Worm (Caenorhabditis elegans) whole organism, L1 larva: ENCODE data around the gene jmjd-4.
A peak's percentile ranks its signal among the peaks of the same experiment; 100 is the strongest.

Source experiments
- C04F5.9 ChIP-seq: sonication (generic microtip); optimal IDR thresholded peaks from 2 replicates; lab custom pipeline; 2016; ENCODE audit warnings: missing genetic modification characterization, missing compliant biosample characterization
- C16A3.4 ChIP-seq: fragments of 150-350 bp; optimal IDR thresholded peaks from 2 replicates; lab custom pipeline; 2014; ENCODE audit warnings: missing biosample characterization, missing genetic modification characterization
- C34B4.2 ChIP-seq: sonication (generic microtip); optimal IDR thresholded peaks from 2 replicates; lab custom pipeline; 2017; ENCODE audit warnings: mild to moderate bottlenecking, missing genetic modification characterization, missing compliant biosample characterization
- Y116A8C.19 ChIP-seq: sonication (generic microtip); optimal IDR thresholded peaks from 2 replicates; lab custom pipeline; 2016; ENCODE audit warnings: missing compliant biosample characterization, missing genetic modification characterization, borderline replicate concordance
- aha-1 ChIP-seq: fragments of 150-350 bp; optimal IDR thresholded peaks from 2 replicates; lab custom pipeline; 2014; ENCODE audit warnings: missing biosample characterization, missing genetic modification characterization
- alr-1 ChIP-seq: fragments of 200-800 bp; sonication (Bioruptor generic); optimal IDR thresholded peaks from 2 replicates; lab custom pipeline; 2018; ENCODE audit warnings: borderline replicate concordance, mild to moderate bottlenecking, missing genetic modification characterization, missing compliant biosample characterization
- aly-2 ChIP-seq: fragments of 150-350 bp; optimal IDR thresholded peaks from 2 replicates; lab custom pipeline; 2014; ENCODE audit warnings: missing biosample characterization, missing genetic modification characterization
- ama-1 ChIP-seq: fragments of 150-350 bp; optimal IDR thresholded peaks from 2 replicates; lab custom pipeline; 2014
- ceh-63 ChIP-seq: fragments of 200-800 bp; sonication (Bioruptor generic); optimal IDR thresholded peaks from 2 replicates; lab custom pipeline; 2018; ENCODE audit warnings: mild to moderate bottlenecking, missing genetic modification characterization, missing compliant biosample characterization
- ceh-8 ChIP-seq: fragments of 200-800 bp; sonication (Bioruptor generic); optimal IDR thresholded peaks from 2 replicates; lab custom pipeline; 2018; ENCODE audit warnings: mild to moderate bottlenecking, missing genetic modification characterization, moderate library complexity, missing compliant biosample characterization
- ceh-82 ChIP-seq, 3 experiments: fragments of 150-350 bp in 1 of 3; sonication (generic microtip) in 2 of 3; optimal IDR thresholded peaks; 2 replicates each; lab custom pipeline; 2014 to 2017; ENCODE audit warnings: missing biosample characterization in 3 of 3, missing genetic modification characterization in 3 of 3
- ceh-88 ChIP-seq: fragments of 200-800 bp; sonication (Bioruptor generic); IDR thresholded peaks from 2 replicates; pipeline ENCODE4 v1.3.6; 2022; ENCODE audit warnings: missing genetic modification characterization, missing compliant biosample characterization
- ces-1 ChIP-seq: fragments of 150-350 bp; optimal IDR thresholded peaks from 2 replicates; lab custom pipeline; 2014; ENCODE audit warnings: missing biosample characterization, missing genetic modification reagents, missing genetic modification characterization
- efl-1 ChIP-seq, 4 experiments: fragments of 150-350 bp; optimal IDR thresholded peaks in 3 of 4; peaks in 1 of 4; 1 replicate in 1 of 4; 2 replicates in 3 of 4; lab custom pipeline; 2014; ENCODE audit warnings: missing biosample characterization in 2 of 4, missing genetic modification characterization in 2 of 4, missing genetic modification reagents in 2 of 4
- efl-3 ChIP-seq: fragments of 200-800 bp; sonication (Bioruptor generic); optimal IDR thresholded peaks from 2 replicates; lab custom pipeline; 2018; ENCODE audit warnings: mild to moderate bottlenecking, missing genetic modification characterization, missing compliant biosample characterization
- elt-3 ChIP-seq, 6 experiments: fragments of 150-350 bp in 1 of 6; sonication (generic microtip); optimal IDR thresholded peaks; 2 replicates each; lab custom pipeline; 2017 to 2018; ENCODE audit warnings: missing biosample characterization in 6 of 6, missing genetic modification characterization in 6 of 6, inconsistent platforms in 1 of 6
- fkh-10 ChIP-seq: sonication (generic microtip); optimal IDR thresholded peaks from 2 replicates; lab custom pipeline; 2017; ENCODE audit warnings: missing biosample characterization, missing genetic modification reagents, missing genetic modification characterization
- fkh-4 ChIP-seq: sonication (generic microtip); optimal IDR thresholded peaks from 2 replicates; lab custom pipeline; 2016; ENCODE audit warnings: missing compliant biosample characterization, missing genetic modification characterization, borderline replicate concordance
- fkh-8 ChIP-seq: sonication (generic microtip); optimal IDR thresholded peaks from 2 replicates; lab custom pipeline; 2016; ENCODE audit warnings: mild to moderate bottlenecking, missing genetic modification characterization, missing compliant biosample characterization
- hlh-17 ChIP-seq: fragments of 200-800 bp; sonication (Bioruptor generic); optimal IDR thresholded peaks from 2 replicates; lab custom pipeline; 2018; ENCODE audit warnings: missing genetic modification characterization, mild to moderate bottlenecking, missing compliant biosample characterization, moderate library complexity, borderline replicate concordance
- hlh-4 ChIP-seq: sonication (generic microtip); optimal IDR thresholded peaks from 2 replicates; lab custom pipeline; 2016; ENCODE audit warnings: mild to moderate bottlenecking, missing genetic modification characterization, missing compliant biosample characterization
- hpl-2 ChIP-seq: fragments of 150-350 bp; optimal IDR thresholded peaks from 2 replicates; lab custom pipeline; 2014; ENCODE audit warnings: missing biosample characterization, missing genetic modification reagents, missing genetic modification characterization
- isw-1 ChIP-seq: fragments of 200-800 bp; sonication (Bioruptor generic); IDR thresholded peaks from 2 replicates; pipeline ENCODE4 v1.3.6; 2022; ENCODE audit warnings: missing genetic modification characterization, missing compliant biosample characterization
- lin-13 ChIP-seq: fragments of 150-350 bp; optimal IDR thresholded peaks from 2 replicates; lab custom pipeline; 2014; ENCODE audit warnings: missing biosample characterization, missing genetic modification reagents, missing genetic modification characterization
- lin-15B ChIP-seq: fragments of 150-350 bp; sonication (generic microtip); optimal IDR thresholded peaks from 3 replicates; lab custom pipeline; 2014; ENCODE audit warnings: missing biosample characterization, missing genetic modification characterization
- lin-39 ChIP-seq: fragments of 150-350 bp; optimal IDR thresholded peaks from 2 replicates; lab custom pipeline; 2014; ENCODE audit warnings: missing biosample characterization, missing genetic modification reagents, missing genetic modification characterization
- lir-3 ChIP-seq: sonication (generic microtip); optimal IDR thresholded peaks from 2 replicates; lab custom pipeline; 2016; ENCODE audit warnings: mild to moderate bottlenecking, missing genetic modification characterization, moderate library complexity, missing compliant biosample characterization; ENCODE audit not compliant: poor library complexity
- lsy-2 ChIP-seq, 2 experiments: fragments of 150-350 bp; optimal IDR thresholded peaks; 2 replicates each; lab custom pipeline; 2014; ENCODE audit warnings: missing biosample characterization in 2 of 2, missing genetic modification characterization in 2 of 2
- mdl-1 ChIP-seq, 2 experiments: fragments of 150-350 bp; optimal IDR thresholded peaks; 2 replicates each; lab custom pipeline; 2014 to 2017; ENCODE audit warnings: missing biosample characterization in 2 of 2, missing genetic modification characterization in 2 of 2, inconsistent platforms in 1 of 2
- nhr-19 ChIP-seq: fragments of 200-800 bp; sonication (Bioruptor generic); conservative IDR thresholded peaks from 2 replicates; pipeline ENCODE4 v1.3.6; 2022; ENCODE audit warnings: missing genetic modification characterization, missing compliant biosample characterization
- nhr-20 ChIP-seq: sonication (generic microtip); optimal IDR thresholded peaks from 2 replicates; lab custom pipeline; 2016; ENCODE audit warnings: mild to moderate bottlenecking, missing genetic modification characterization, missing compliant biosample characterization
- nhr-28 ChIP-seq: fragments of 150-350 bp; optimal IDR thresholded peaks from 2 replicates; lab custom pipeline; 2014; ENCODE audit warnings: missing biosample characterization, missing genetic modification characterization
- nhr-47 ChIP-seq: sonication (generic microtip); optimal IDR thresholded peaks from 2 replicates; lab custom pipeline; 2016; ENCODE audit warnings: mild to moderate bottlenecking, missing genetic modification characterization, moderate library complexity, missing compliant biosample characterization
- nhr-71 ChIP-seq: sonication (generic microtip); optimal IDR thresholded peaks from 2 replicates; lab custom pipeline; 2016; ENCODE audit warnings: mild to moderate bottlenecking, missing genetic modification characterization, moderate library complexity, missing compliant biosample characterization
- nhr-76 ChIP-seq: sonication (generic microtip); optimal IDR thresholded peaks from 2 replicates; lab custom pipeline; 2017; ENCODE audit warnings: missing biosample characterization, missing genetic modification characterization
- nhr-77 ChIP-seq: fragments of 150-350 bp; optimal IDR thresholded peaks from 2 replicates; lab custom pipeline; 2014; ENCODE audit warnings: missing biosample characterization, missing genetic modification characterization
- nhr-84 ChIP-seq: sonication (generic microtip); optimal IDR thresholded peaks from 2 replicates; lab custom pipeline; 2017; ENCODE audit warnings: missing biosample characterization, missing genetic modification characterization
- nhr-85 ChIP-seq: sonication (generic microtip); peaks from one replicate; lab custom pipeline; 2016; ENCODE audit warnings: missing genetic modification characterization, inconsistent platforms, missing compliant biosample characterization
- nhr-90 ChIP-seq: sonication (generic microtip); optimal IDR thresholded peaks from 2 replicates; lab custom pipeline; 2016; ENCODE audit warnings: mild to moderate bottlenecking, missing genetic modification characterization, missing compliant biosample characterization; ENCODE audit not compliant: poor library complexity
- pag-3 ChIP-seq: sonication (generic microtip); optimal IDR thresholded peaks from 2 replicates; lab custom pipeline; 2017; ENCODE audit warnings: missing genetic modification characterization, mild to moderate bottlenecking, missing compliant biosample characterization, antibody characterized with exemption, borderline replicate concordance; ENCODE audit not compliant: insufficient read depth
- pax-3 ChIP-seq: fragments of 200-800 bp; sonication (Bioruptor generic); optimal IDR thresholded peaks from 2 replicates; lab custom pipeline; 2018; ENCODE audit warnings: mild to moderate bottlenecking, missing genetic modification characterization, moderate library complexity, missing compliant biosample characterization
- rnt-1 ChIP-seq: sonication (generic microtip); optimal IDR thresholded peaks from 2 replicates; lab custom pipeline; 2016; ENCODE audit warnings: mild to moderate bottlenecking, missing genetic modification characterization, moderate library complexity, missing compliant biosample characterization
- snpc-4 ChIP-seq: fragments of 150-350 bp; optimal IDR thresholded peaks from 2 replicates; lab custom pipeline; 2014; ENCODE audit warnings: missing biosample characterization, missing genetic modification characterization
- sup-37 ChIP-seq: fragments of 200-800 bp; sonication (Bioruptor generic); optimal IDR thresholded peaks from 2 replicates; lab custom pipeline; 2018; ENCODE audit warnings: mild to moderate bottlenecking, missing genetic modification characterization, missing compliant biosample characterization
- swsn-7 ChIP-seq: sonication (generic microtip); optimal IDR thresholded peaks from 2 replicates; lab custom pipeline; 2016; ENCODE audit warnings: missing genetic modification characterization, missing compliant biosample characterization
- unc-130 ChIP-seq: fragments of 150-350 bp; optimal IDR thresholded peaks from 2 replicates; lab custom pipeline; 2017; ENCODE audit warnings: missing biosample characterization, missing genetic modification characterization, inconsistent platforms
- unc-30 ChIP-seq: sonication (generic microtip); optimal IDR thresholded peaks from 2 replicates; lab custom pipeline; 2017; ENCODE audit warnings: missing biosample characterization, missing genetic modification characterization
- unc-62 ChIP-seq: fragments of 150-350 bp; optimal IDR thresholded peaks from 2 replicates; lab custom pipeline; 2014; ENCODE audit warnings: missing biosample characterization, missing genetic modification reagents, missing genetic modification characterization
- unc-98 ChIP-seq: fragments of 200-800 bp; sonication (Bioruptor generic); IDR thresholded peaks from 2 replicates; pipeline ENCODE4 v1.3.6; 2022; ENCODE audit warnings: missing genetic modification characterization, missing compliant biosample characterization
- zip-4 ChIP-seq: fragments of 200-800 bp; sonication (Bioruptor generic); optimal IDR thresholded peaks from 2 replicates; lab custom pipeline; 2018; ENCODE audit warnings: mild to moderate bottlenecking, missing genetic modification characterization, moderate library complexity, missing compliant biosample characterization
- ztf-4 ChIP-seq: fragments of 150-350 bp; optimal IDR thresholded peaks from 2 replicates; lab custom pipeline; 2014; ENCODE audit warnings: missing biosample characterization, missing genetic modification characterization

jmjd-4 gene

ce11 chrIII:10333961-10334542 is at the start of gene jmjd-4, which contains the start of gene mev-1:
TSS of gene jmjd-4 (minus strand) at chrIII:10334018.
TSS of gene mev-1 (plus strand) at chrIII:10334277.
- TF ChIP-seq nhr-28 (tag; lab: Kevin White, UChicago) (no peak), fkh-4 (peak; percentile 48), isw-1 (peak; percentile 78), lin-13 (GFP tag; lab: Kevin White, UChicago) (peak; percentile 79), unc-98 (GFP tag; lab: Robert Waterston, UW) (no peak; the same call in 1 of the 2 replicates), unc-130 (tag; lab: Kevin White, UChicago) (peak; percentile 29), fkh-8 (tag; lab: Kevin White, UChicago) (peak; percentile 78), lir-3 (tag; lab: Kevin White, UChicago) (peak; percentile 33), ceh-8 (peak; percentile 84), nhr-76 (tag; lab: Kevin White, UChicago) (no peak), nhr-71 (tag; lab: Kevin White, UChicago) (peak; percentile 93), alr-1 (tag; lab: Kevin White, UChicago) (no peak), nhr-19 (GFP tag; lab: Robert Waterston, UW) (peak; percentile 89), Y116A8C.19 (tag; lab: Kevin White, UChicago) (no peak), snpc-4 (tag; lab: Kevin White, UChicago) (peak; percentile 82), hlh-17 (GFP tag; lab: Kevin White, UChicago) (no peak), ceh-82 (tag; optimal IDR thresholded peaks at IDR 0.05; lab: Kevin White, UChicago) (peak; percentile 81 to 92 (median 91)), unc-62 (GFP tag; lab: Kevin White, UChicago) (no peak), ama-1 (lab: Kevin White, UChicago) (no peak), nhr-20 (peak; percentile 88), lsy-2 (tag; optimal IDR thresholded peaks at IDR 0.05; lab: Kevin White, UChicago) (peak; percentile 90 to 93), aly-2 (tag; lab: Kevin White, UChicago) (peak; percentile 51), lin-15B (tag; lab: Kevin White, UChicago) (peak; percentile 81), nhr-84 (no peak), hlh-4 (tag; lab: Kevin White, UChicago) (no peak), nhr-47 (tag; lab: Kevin White, UChicago) (peak; percentile 94), ceh-88 (GFP tag; lab: Robert Waterston, UW) (peak; percentile 45; the same call in 1 of the 2 replicates), C34B4.2 (tag; lab: Kevin White, UChicago) (no peak), pax-3 (peak; percentile 76), fkh-10 (GFP tag; lab: Kevin White, UChicago) (peak; percentile 10), ztf-4 (peak; percentile 38), efl-1 (optimal IDR thresholded peaks at IDR 0.05; lab: Kevin White, UChicago) (peak; percentile 87 to 89), efl-1 (GFP tag; optimal IDR thresholded peaks at IDR 0.05 in 1 of 2; lab: Kevin White, UChicago) (peak; percentile 84 to 99), nhr-77 (tag; lab: Kevin White, UChicago) (peak; percentile 48), rnt-1 (tag; lab: Kevin White, UChicago) (peak; percentile 96), elt-3 (tag; optimal IDR thresholded peaks at IDR 0.05; lab: Kevin White, UChicago) (peak in 2 of 6 experiments; percentile 73 to 76), zip-4 (peak; percentile 80), nhr-85 (tag; lab: Kevin White, UChicago) (peak; percentile 98), lin-39 (tag; lab: Kevin White, UChicago) (peak; percentile 89), C16A3.4 (tag; lab: Kevin White, UChicago) (peak; percentile 72), efl-3 (GFP tag; lab: Kevin White, UChicago) (no peak), ceh-63 (no peak), aha-1 (tag; lab: Kevin White, UChicago) (peak; percentile 81), swsn-7 (tag; lab: Kevin White, UChicago) (peak; percentile 89), sup-37 (GFP tag; lab: Kevin White, UChicago) (peak; percentile 81), hpl-2 (no peak), pag-3 (no peak), mdl-1 (tag; optimal IDR thresholded peaks at IDR 0.05; lab: Kevin White, UChicago) (peak in 1 of 2 experiments; percentile 77), C04F5.9 (tag; lab: Kevin White, UChicago) (peak; percentile 65), nhr-90 (tag; lab: Kevin White, UChicago) (peak; percentile 91), ces-1 (GFP tag; lab: Kevin White, UChicago) (no peak), unc-30 (tag; lab: Kevin White, UChicago) (no peak)
